Worm (Caenorhabditis elegans): ENCODE results near the gene nhr-5.

ce11 chrIV:15382539-15382938 lies 17.5 kb upstream of the nhr-5 start:
- TF ChIP-seq unc-39 (tag; optimal IDR thresholded peaks at IDR 0.05) (no peak), unc-62 (GFP tag; optimal IDR thresholded peaks at IDR 0.05) (no peak), ces-1 (GFP tag; optimal IDR thresholded peaks at IDR 0.05) (no peak), hlh-1 (tag; optimal IDR thresholded peaks at IDR 0.05) (no peak), nhr-28 (tag; optimal IDR thresholded peaks at IDR 0.05) (no peak), tbx-8 (GFP tag; optimal IDR thresholded peaks at IDR 0.05) (no peak), sptf-1 (tag; optimal IDR thresholded peaks at IDR 0.05) (no peak), nhr-76 (tag; optimal IDR thresholded peaks at IDR 0.05) (no peak), pha-4 (tag; optimal IDR thresholded peaks at IDR 0.05) (no peak), nhr-237 (tag; optimal IDR thresholded peaks at IDR 0.05) (no peak), ztf-11 (tag; optimal IDR thresholded peaks at IDR 0.05) (no peak), lin-32 (GFP tag; optimal IDR thresholded peaks at IDR 0.05) (no peak), mab-5 (tag; optimal IDR thresholded peaks at IDR 0.05) (no peak)

Data from whole organism, mixed stage, embryonic.